Worm (Caenorhabditis elegans): Measurements from ENCODE around the gene H03A11.2.

H03A11.2 gene

ce11 chrX:15230394-15230968 lies at the start of gene H03A11.2:
Gene H03A11.2 (minus strand): TSS chrX:15230645.
- TF ChIP-seq pqm-1 (tag; optimal IDR thresholded peaks at IDR 0.05) = peak; percentile 41
- TF ChIP-seq ceh-62 (tag; optimal IDR thresholded peaks at IDR 0.05) = no peak
- no peak for TF ChIP-seq ceh-82 (tag; optimal IDR thresholded peaks at IDR 0.05)
- TF ChIP-seq cey-2 (tag; optimal IDR thresholded peaks at IDR 0.05; ENCODE audit: borderline replicate concordance, insufficient read depth) = no peak
- TF ChIP-seq nhr-25 (tag; optimal IDR thresholded peaks at IDR 0.05; ENCODE audit: borderline replicate concordance, insufficient read depth) = no peak
- 0 out of 2 replicates have a peak, but pooled peaks have one; percentile 32 for TF ChIP-seq tra-1 (GFP tag; IDR thresholded peaks at IDR 0.05)
- TF ChIP-seq php-3 (GFP tag; IDR thresholded peaks at IDR 0.05) = peak; percentile 56; the same call in 1 of the 2 replicates
- no peak for TF ChIP-seq zag-1 (tag; optimal IDR thresholded peaks at IDR 0.05)
- peak; percentile 48 for TF ChIP-seq aha-1 (tag)
- TF ChIP-seq daf-19 (GFP tag; conservative IDR thresholded peaks at IDR 0.05) = no peak
- peak; percentile 62 for TF ChIP-seq hlh-30 (tag; optimal IDR thresholded peaks at IDR 0.05; ENCODE audit: insufficient read depth)
- peak; percentile 9 for TF ChIP-seq dve-1 (tag; optimal IDR thresholded peaks at IDR 0.05; ENCODE audit: insufficient read depth)
- TF ChIP-seq nhr-6 (tag; optimal IDR thresholded peaks at IDR 0.05) = no peak
- TF ChIP-seq attf-4 (tag; optimal IDR thresholded peaks at IDR 0.05) = no peak
- no peak for TF ChIP-seq mdt-29 (GFP tag; IDR thresholded peaks at IDR 0.05)
- TF ChIP-seq dmd-6 (GFP tag; IDR thresholded peaks at IDR 0.05) = peak; percentile 48
- TF ChIP-seq hif-1 (tag; optimal IDR thresholded peaks at IDR 0.05) = no peak
- TF ChIP-seq daf-16 (GFP tag; optimal IDR thresholded peaks at IDR 0.05) = no peak
- TF ChIP-seq daf-16 (tag; optimal IDR thresholded peaks at IDR 0.05) = peak; percentile 68
- TF ChIP-seq spr-1 (tag; optimal IDR thresholded peaks at IDR 0.05) = no peak

- TF ChIP-seq tra-1 (GFP tag; IDR thresholded peaks at IDR 0.05) = no peak
- TF ChIP-seq mdl-1 (tag; optimal IDR thresholded peaks at IDR 0.05) = peak in 1 of 2 experiments; percentile 4
- no peak for TF ChIP-seq madf-5 (GFP tag; IDR thresholded peaks at IDR 0.05)
- TF ChIP-seq nhr-28 (tag; optimal IDR thresholded peaks at IDR 0.05) = peak; percentile 30
- peak; percentile 27 for TF ChIP-seq nhr-25 (tag; optimal IDR thresholded peaks at IDR 0.05; ENCODE audit: borderline replicate concordance, insufficient read depth)
- TF ChIP-seq Y105C5A.15 (GFP tag; IDR thresholded peaks at IDR 0.05) = no peak
- TF ChIP-seq egl-43 (GFP tag; IDR thresholded peaks at IDR 0.05) = 0 out of 2 replicates have a peak, but pooled peaks have one; percentile 19
- no peak for TF ChIP-seq jun-1 (tag; optimal IDR thresholded peaks at IDR 0.05)
- peak; percentile 42; the same call in 1 of the 2 replicates for TF ChIP-seq T26A8.4 (GFP tag; IDR thresholded peaks at IDR 0.05)
- no peak for TF ChIP-seq fkh-10 (GFP tag; optimal IDR thresholded peaks at IDR 0.05)
- peak; percentile 92 for TF ChIP-seq pha-4 (GFP tag; IDR thresholded peaks at IDR 0.05)
- TF ChIP-seq pha-4 (tag; optimal IDR thresholded peaks at IDR 0.05) = peak; percentile 17
- TF ChIP-seq aha-1 (tag) = peak; percentile 74
- TF ChIP-seq F26F4.8 (GFP tag; conservative IDR thresholded peaks at IDR 0.05) = no peak
- TF ChIP-seq nhr-41 (GFP tag; IDR thresholded peaks at IDR 0.05) = no peak
- no peak for TF ChIP-seq pqm-1 (tag; optimal IDR thresholded peaks at IDR 0.05)
- no peak for TF ChIP-seq unc-130 (GFP tag; optimal IDR thresholded peaks at IDR 0.05)
- peak; percentile 69 for TF ChIP-seq set-16 (GFP tag; IDR thresholded peaks at IDR 0.05)
- peak; percentile 67 for TF ChIP-seq hlh-11 (tag; optimal IDR thresholded peaks at IDR 0.05)
- TF ChIP-seq nhr-6 (tag; optimal IDR thresholded peaks at IDR 0.05) = no peak
- TF ChIP-seq hlh-30 (tag; optimal IDR thresholded peaks at IDR 0.05; ENCODE audit: insufficient read depth) = peak; percentile 2
- TF ChIP-seq unc-62 (GFP tag; optimal IDR thresholded peaks at IDR 0.05 in 1 of 2) = no peak
- no peak for TF ChIP-seq unc-62 (tag; optimal IDR thresholded peaks at IDR 0.05)
- TF ChIP-seq zfp-2 (tag; optimal IDR thresholded peaks at IDR 0.05) = no peak
- TF ChIP-seq mxl-3 (GFP tag; optimal IDR thresholded peaks at IDR 0.05) = peak; percentile 1
- TF ChIP-seq dve-1 (tag; optimal IDR thresholded peaks at IDR 0.05; ENCODE audit: insufficient read depth) = peak; percentile 78
- TF ChIP-seq mep-1 (tag; optimal IDR thresholded peaks at IDR 0.05) = peak; percentile 57
- peak; percentile 51; the same call in 1 of the 2 replicates for TF ChIP-seq dmd-6 (GFP tag; IDR thresholded peaks at IDR 0.05)
- no peak for TF ChIP-seq nhr-42 (GFP tag; IDR thresholded peaks at IDR 0.05)
- no peak for TF ChIP-seq daf-16 (GFP tag; optimal IDR thresholded peaks at IDR 0.05)
- peak; percentile 5 for TF ChIP-seq daf-16 (tag; optimal IDR thresholded peaks at IDR 0.05)
- TF ChIP-seq aly-2 (tag; optimal IDR thresholded peaks at IDR 0.05) = no peak
These were observed 48.9 kb upstream of the H03A11.2 start for ce11 chrX:15279301-15279700.
